Fruit fly (Drosophila melanogaster) whole organism, prepupa: ENCODE results near the gene PIG-L.

Experiments
- CG10631 ChIP-seq: fragments of 200-800 bp; sonication (Bioruptor generic); optimal IDR thresholded peaks from 2 replicates; lab custom pipeline; 2016; ENCODE audit warnings: missing biosample characterization, missing genetic modification characterization
- CG10669 ChIP-seq: fragments of 200-800 bp; sonication (Bioruptor generic); optimal IDR thresholded peaks from 3 replicates; lab custom pipeline; 2018; ENCODE audit warnings: missing biosample characterization, mild to moderate bottlenecking, missing genetic modification characterization, moderate library complexity
- CG11294 ChIP-seq: fragments of 200-800 bp; sonication (Bioruptor generic); IDR thresholded peaks from 2 replicates; pipeline ENCODE4 v1.3.6; 2022; ENCODE audit warnings: missing biosample characterization, missing genetic modification characterization
- CG11762 ChIP-seq: fragments of 200-800 bp; sonication (Bioruptor generic); optimal IDR thresholded peaks from 3 replicates; lab custom pipeline; 2016; ENCODE audit warnings: missing biosample characterization, missing genetic modification characterization; ENCODE audit not compliant: insufficient read depth
- CG11902 ChIP-seq: fragments of 200-800 bp; sonication (Bioruptor generic); optimal IDR thresholded peaks from 3 replicates; lab custom pipeline; 2016; ENCODE audit warnings: missing biosample characterization, missing genetic modification characterization
- CG15336 ChIP-seq: fragments of 200-800 bp; sonication (Bioruptor generic); IDR thresholded peaks from 2 replicates; pipeline ENCODE4 v1.3.6; 2022; ENCODE audit warnings: missing biosample characterization, missing genetic modification characterization
- CG3032 ChIP-seq: fragments of 200-800 bp; optimal IDR thresholded peaks from 2 replicates; lab custom pipeline; 2019; ENCODE audit warnings: missing biosample characterization, mild to moderate bottlenecking, missing genetic modification characterization, moderate library complexity
- CG32006 ChIP-seq: fragments of 200-800 bp; sonication (Bioruptor generic); optimal IDR thresholded peaks from 3 replicates; lab custom pipeline; 2017; ENCODE audit warnings: missing biosample characterization, mild to moderate bottlenecking, missing genetic modification characterization
- CG34406 ChIP-seq: fragments of 200-800 bp; sonication (Bioruptor generic); optimal IDR thresholded peaks from 3 replicates; lab custom pipeline; 2016; ENCODE audit warnings: missing biosample characterization, missing genetic modification characterization
- CG3919 ChIP-seq: fragments of 200-800 bp; sonication (Bioruptor generic); optimal IDR thresholded peaks from 3 replicates; lab custom pipeline; 2016; ENCODE audit warnings: missing biosample characterization, missing genetic modification characterization
- CG4318 ChIP-seq: fragments of 200-800 bp; sonication (Bioruptor generic); optimal IDR thresholded peaks from 3 replicates; lab custom pipeline; 2017; ENCODE audit warnings: missing biosample characterization, mild to moderate bottlenecking, missing genetic modification characterization
- CG6163 ChIP-seq: fragments of 200-800 bp; sonication (Bioruptor generic); IDR thresholded peaks from 3 replicates; pipeline ENCODE4 v1.3.6; 2022; ENCODE audit warnings: missing biosample characterization, missing genetic modification characterization
- CG6792 ChIP-seq: fragments of 200-800 bp; sonication (Bioruptor generic); optimal IDR thresholded peaks from 3 replicates; lab custom pipeline; 2016; ENCODE audit warnings: missing biosample characterization, missing genetic modification characterization
- CG6808 ChIP-seq: fragments of 200-800 bp; sonication (Bioruptor generic); optimal IDR thresholded peaks from 3 replicates; lab custom pipeline; 2017; ENCODE audit warnings: missing biosample characterization, missing genetic modification characterization, mild to moderate bottlenecking, moderate library complexity, missing genetic modification reagents
- CG6854 ChIP-seq: fragments of 200-800 bp; sonication (Bioruptor generic); optimal IDR thresholded peaks from 2 replicates; lab custom pipeline; 2017; ENCODE audit warnings: missing biosample characterization, mild to moderate bottlenecking, missing genetic modification characterization
- CG7368 ChIP-seq: fragments of 200-800 bp; sonication (Bioruptor generic); optimal IDR thresholded peaks from 3 replicates; lab custom pipeline; 2016; ENCODE audit warnings: missing biosample characterization, missing genetic modification characterization
- CG8119 ChIP-seq: fragments of 200-800 bp; sonication (Bioruptor generic); IDR thresholded peaks from 3 replicates; pipeline ENCODE4 v1.3.6; 2022; ENCODE audit warnings: missing biosample characterization, missing genetic modification characterization
- CG8319 ChIP-seq: fragments of 200-800 bp; sonication (Bioruptor generic); optimal IDR thresholded peaks from 3 replicates; lab custom pipeline; 2016; ENCODE audit warnings: missing biosample characterization, missing genetic modification characterization
- CG8632 ChIP-seq: fragments of 200-800 bp; sonication (Bioruptor generic); optimal IDR thresholded peaks from 3 replicates; lab custom pipeline; 2016; ENCODE audit warnings: missing biosample characterization, missing genetic modification characterization
- CG9139 ChIP-seq: fragments of 200-800 bp; sonication (Bioruptor generic); optimal IDR thresholded peaks from 3 replicates; lab custom pipeline; 2017; ENCODE audit warnings: missing biosample characterization, mild to moderate bottlenecking, missing genetic modification characterization
- Eip75B ChIP-seq: fragments of 200-800 bp; sonication (Bioruptor generic); optimal IDR thresholded peaks from 3 replicates; lab custom pipeline; 2016; ENCODE audit warnings: missing biosample characterization, missing genetic modification characterization
- Eip78C ChIP-seq: fragments of 200-800 bp; sonication (Bioruptor generic); peaks from one replicate; lab custom pipeline; 2016; ENCODE audit warnings: missing biosample characterization, missing genetic modification characterization
- Eip93F ChIP-seq: fragments of 200-800 bp; sonication (Bioruptor generic); optimal IDR thresholded peaks from 2 replicates; lab custom pipeline; 2016; ENCODE audit warnings: missing biosample characterization, mild to moderate bottlenecking, missing genetic modification characterization
- Ets21C ChIP-seq: fragments of 200-800 bp; sonication (Bioruptor generic); optimal IDR thresholded peaks from 3 replicates; lab custom pipeline; 2016; ENCODE audit warnings: missing biosample characterization, missing genetic modification characterization
- Ets96B ChIP-seq: fragments of 200-800 bp; optimal IDR thresholded peaks from 2 replicates; lab custom pipeline; 2019; ENCODE audit warnings: missing biosample characterization, mild to moderate bottlenecking, missing genetic modification characterization, moderate library complexity
- Gug ChIP-seq: fragments of 200-800 bp; sonication (Bioruptor generic); IDR thresholded peaks from 2 replicates; pipeline ENCODE4 v1.3.6; 2022; ENCODE audit warnings: missing biosample characterization, missing genetic modification characterization
- Hr38 ChIP-seq: sonication (Bioruptor generic); optimal IDR thresholded peaks from 2 replicates; lab custom pipeline; 2016; ENCODE audit warnings: missing biosample characterization, missing genetic modification characterization
- Hr39 ChIP-seq: fragments of 200-800 bp; sonication (Bioruptor generic); optimal IDR thresholded peaks from 2 replicates; lab custom pipeline; 2016; ENCODE audit warnings: missing biosample characterization, missing genetic modification characterization
- Hr4 ChIP-seq: fragments of 200-800 bp; sonication (Bioruptor generic); optimal IDR thresholded peaks from 3 replicates; lab custom pipeline; 2016; ENCODE audit warnings: missing biosample characterization, missing genetic modification characterization
- Lpt ChIP-seq: fragments of 200-800 bp; sonication (Bioruptor generic); optimal IDR thresholded peaks from 3 replicates; lab custom pipeline; 2016; ENCODE audit warnings: missing biosample characterization, missing genetic modification characterization
- Met ChIP-seq: fragments of 200-800 bp; sonication (Bioruptor generic); optimal IDR thresholded peaks from 3 replicates; lab custom pipeline; 2016; ENCODE audit warnings: missing biosample characterization, missing genetic modification characterization
- Smox ChIP-seq: fragments of 200-800 bp; sonication (Bioruptor generic); optimal IDR thresholded peaks from 3 replicates; lab custom pipeline; 2016; ENCODE audit warnings: missing biosample characterization, missing genetic modification characterization
- Sox102F ChIP-seq: fragments of 200-800 bp; sonication (Bioruptor generic); optimal IDR thresholded peaks from 2 replicates; lab custom pipeline; 2016; ENCODE audit warnings: missing biosample characterization, mild to moderate bottlenecking, missing genetic modification characterization
- Sox14 ChIP-seq: fragments of 200-800 bp; sonication (Bioruptor generic); optimal IDR thresholded peaks from 3 replicates; lab custom pipeline; 2016; ENCODE audit warnings: missing biosample characterization, missing genetic modification characterization
- Sox15 ChIP-seq: fragments of 200-800 bp; sonication (Bioruptor generic); optimal IDR thresholded peaks from 3 replicates; lab custom pipeline; 2016; ENCODE audit warnings: missing biosample characterization, missing genetic modification characterization
- acj6 ChIP-seq: fragments of 200-800 bp; sonication (Bioruptor generic); optimal IDR thresholded peaks from 3 replicates; lab custom pipeline; 2016; ENCODE audit warnings: missing biosample characterization, missing genetic modification characterization
- cyc ChIP-seq: fragments of 200-800 bp; sonication (Bioruptor generic); optimal IDR thresholded peaks from 3 replicates; lab custom pipeline; 2016; ENCODE audit warnings: missing biosample characterization, missing genetic modification characterization
- dac ChIP-seq: fragments of 200-800 bp; sonication (Bioruptor generic); optimal IDR thresholded peaks from 2 replicates; lab custom pipeline; 2017; ENCODE audit warnings: missing biosample characterization, mild to moderate bottlenecking, missing genetic modification characterization
- esn ChIP-seq: fragments of 200-800 bp; sonication (Bioruptor generic); optimal IDR thresholded peaks from 2 replicates; lab custom pipeline; 2016; ENCODE audit warnings: missing biosample characterization, mild to moderate bottlenecking, missing genetic modification characterization, moderate library complexity
- fd59A ChIP-seq: fragments of 200-800 bp; sonication (Bioruptor generic); optimal IDR thresholded peaks from 2 replicates; lab custom pipeline; 2017; ENCODE audit warnings: missing biosample characterization, mild to moderate bottlenecking, missing genetic modification characterization, missing genetic modification reagents
- fd85E ChIP-seq: fragments of 200-800 bp; sonication (Bioruptor generic); optimal IDR thresholded peaks from 3 replicates; lab custom pipeline; 2016; ENCODE audit warnings: missing biosample characterization, missing genetic modification characterization
- fkh ChIP-seq: fragments of 200-800 bp; sonication (Bioruptor generic); optimal IDR thresholded peaks from 3 replicates; lab custom pipeline; 2017; ENCODE audit warnings: missing biosample characterization, mild to moderate bottlenecking, missing genetic modification characterization, moderate library complexity
- lz ChIP-seq: fragments of 200-800 bp; sonication (Bioruptor generic); optimal IDR thresholded peaks from 3 replicates; lab custom pipeline; 2016; ENCODE audit warnings: missing biosample characterization, missing genetic modification characterization
- net ChIP-seq: fragments of 200-800 bp; sonication (Bioruptor generic); optimal IDR thresholded peaks from 3 replicates; lab custom pipeline; 2016; ENCODE audit warnings: missing biosample characterization, missing genetic modification characterization
- salr ChIP-seq, 2 experiments: fragments of 200-800 bp; sonication (Bioruptor generic); optimal IDR thresholded peaks; 3 replicates each; lab custom pipeline; 2016 to 2018; ENCODE audit warnings: missing biosample characterization in 2 of 2, missing genetic modification characterization in 2 of 2, mild to moderate bottlenecking in 1 of 2
- ss ChIP-seq, 2 experiments: fragments of 200-800 bp; sonication (Bioruptor generic); optimal IDR thresholded peaks; 2 replicates in 1 of 2; 3 replicates in 1 of 2; lab custom pipeline; 2017 to 2018; ENCODE audit warnings: mild to moderate bottlenecking in 2 of 2, missing biosample characterization in 2 of 2, missing genetic modification characterization in 2 of 2, moderate library complexity in 1 of 2
- svp ChIP-seq: fragments of 200-800 bp; sonication (Bioruptor generic); peaks from one replicate; lab custom pipeline; 2016; ENCODE audit warnings: missing biosample characterization, missing genetic modification characterization
- topi ChIP-seq: fragments of 200-800 bp; sonication (Bioruptor generic); optimal IDR thresholded peaks from 3 replicates; lab custom pipeline; 2016; ENCODE audit warnings: missing biosample characterization, missing genetic modification characterization
- vri ChIP-seq: fragments of 200-800 bp; sonication (Bioruptor generic); optimal IDR thresholded peaks from 3 replicates; lab custom pipeline; 2016; ENCODE audit warnings: missing biosample characterization, mild to moderate bottlenecking, missing genetic modification characterization

Gene PIG-L

dm6 chr3R:19999474-19999873 lies 21.7 kb downstream of the PIG-L start (continued):
- TF ChIP-seq ss (GFP tag; optimal IDR thresholded peaks at IDR 0.05; lab: Kevin White, UChicago) (peak; percentile 20 to 54), Gug (peak; percentile 73; the same call in 1 of the 2 replicates), CG3919 (GFP tag; lab: Kevin White, UChicago) (peak; percentile 82), Sox102F (GFP tag; lab: Kevin White, UChicago) (peak; percentile 72), acj6 (GFP tag; lab: Kevin White, UChicago) (peak; percentile 87), Met (GFP tag; lab: Kevin White, UChicago) (peak; percentile 73), Hr39 (GFP tag; lab: Kevin White, UChicago) (peak; percentile 60), CG4318 (GFP tag; lab: Kevin White, UChicago) (peak; percentile 64), cyc (GFP tag; lab: Kevin White, UChicago) (peak; percentile 63), Sox15 (GFP tag; lab: Kevin White, UChicago) (peak; percentile 50), salr (GFP tag; optimal IDR thresholded peaks at IDR 0.05; lab: Kevin White, UChicago) (peak; percentile 16 to 81), svp (GFP tag; lab: Kevin White, UChicago) (peak; percentile 72), topi (GFP tag; lab: Kevin White, UChicago) (peak; percentile 67), CG3032 (peak; percentile 83), esn (GFP tag; lab: Kevin White, UChicago) (peak; percentile 83), CG8119 (peak; percentile 92), CG9139 (GFP tag; lab: Kevin White, UChicago) (peak; percentile 52)

dm6 chr3R:19998418-19998817 lies 22.7 kb downstream of the PIG-L start:
- peak; percentile 62 for TF ChIP-seq lz (GFP tag; lab: Kevin White, UChicago)
- peak; percentile 76 for TF ChIP-seq Hr39 (GFP tag; lab: Kevin White, UChicago)
- TF ChIP-seq dac (GFP tag; lab: Kevin White, UChicago) = peak; percentile 33
- peak; percentile 74 for TF ChIP-seq Gug
- peak; percentile 75 for TF ChIP-seq CG15336
- peak; percentile 63 for TF ChIP-seq Ets96B (tag; lab: Kevin White, UChicago)
- no peak for TF ChIP-seq fd85E (GFP tag; lab: Kevin White, UChicago)
- TF ChIP-seq Ets21C (GFP tag; lab: Kevin White, UChicago) = peak; percentile 40
- peak; percentile 66 for TF ChIP-seq net (GFP tag; lab: Kevin White, UChicago)
- peak; percentile 57 for TF ChIP-seq CG8632
- peak; percentile 68 for TF ChIP-seq CG10631 (GFP tag; lab: Kevin White, UChicago)
- peak; percentile 10 for TF ChIP-seq CG11762 (GFP tag; lab: Kevin White, UChicago)
- TF ChIP-seq CG6854 = no peak
- peak; percentile 76 for TF ChIP-seq Lpt
- TF ChIP-seq Hr38 (GFP tag; lab: Kevin White, UChicago) = no peak
- peak; percentile 66 for TF ChIP-seq CG10669 (GFP tag; lab: Kevin White, UChicago)
- TF ChIP-seq CG3032 = peak; percentile 62
- TF ChIP-seq topi (GFP tag; lab: Kevin White, UChicago) = peak; percentile 57
- TF ChIP-seq Eip75B (GFP tag; lab: Kevin White, UChicago) = peak; percentile 62
- peak; percentile 46 for TF ChIP-seq CG11294 (GFP tag; lab: Robert Waterston, UW)
- peak; percentile 87 for TF ChIP-seq Eip78C (GFP tag; lab: Kevin White, UChicago)
- TF ChIP-seq salr (GFP tag; optimal IDR thresholded peaks at IDR 0.05; lab: Kevin White, UChicago) = peak; percentile 43 to 48
- peak; percentile 62 for TF ChIP-seq CG11902
- TF ChIP-seq esn (GFP tag; lab: Kevin White, UChicago) = peak; percentile 68
- peak; percentile 37 for TF ChIP-seq Sox15 (GFP tag; lab: Kevin White, UChicago)
- TF ChIP-seq svp (GFP tag; lab: Kevin White, UChicago) = peak; percentile 73
- TF ChIP-seq fd59A = peak; percentile 52
- peak; percentile 20 for TF ChIP-seq CG8319
- peak; percentile 54 for TF ChIP-seq CG6792
- peak; percentile 55 for TF ChIP-seq CG34406
- no peak for TF ChIP-seq Eip93F (GFP tag; lab: Kevin White, UChicago)
- no peak for TF ChIP-seq fkh (GFP tag; lab: Kevin White, UChicago)
- TF ChIP-seq Sox14 (GFP tag; lab: Kevin White, UChicago) = peak; percentile 80
- peak; percentile 55 for TF ChIP-seq Smox (GFP tag; lab: Kevin White, UChicago)
- TF ChIP-seq CG7368 (GFP tag; lab: Kevin White, UChicago) = peak; percentile 51
- peak; percentile 60 for TF ChIP-seq CG6808 (GFP tag; lab: Kevin White, UChicago)
- TF ChIP-seq Hr4 (GFP tag; lab: Kevin White, UChicago) = peak; percentile 72
- peak; percentile 40 for TF ChIP-seq vri
- peak; percentile 85 for TF ChIP-seq CG6163 (GFP tag; lab: Robert Waterston, UW)
- TF ChIP-seq CG32006 = peak; percentile 72
- peak; percentile 68 for TF ChIP-seq cyc (GFP tag; lab: Kevin White, UChicago)
- peak; percentile 37 for TF ChIP-seq CG9139 (GFP tag; lab: Kevin White, UChicago)
